Fruit fly (Drosophila melanogaster) S2 (cell line): ENCODE measurements around the gene Mettl14.

ENCODE experiments used
- CG8478 ChIP-seq: fragments of >200 bp; optimal IDR thresholded peaks from 2 replicates; lab custom pipeline; 2018
- CTCF ChIP-seq, 2 experiments: fragments of >200 bp; optimal IDR thresholded peaks; 2 replicates each; lab custom pipeline; 2018

DNA sequence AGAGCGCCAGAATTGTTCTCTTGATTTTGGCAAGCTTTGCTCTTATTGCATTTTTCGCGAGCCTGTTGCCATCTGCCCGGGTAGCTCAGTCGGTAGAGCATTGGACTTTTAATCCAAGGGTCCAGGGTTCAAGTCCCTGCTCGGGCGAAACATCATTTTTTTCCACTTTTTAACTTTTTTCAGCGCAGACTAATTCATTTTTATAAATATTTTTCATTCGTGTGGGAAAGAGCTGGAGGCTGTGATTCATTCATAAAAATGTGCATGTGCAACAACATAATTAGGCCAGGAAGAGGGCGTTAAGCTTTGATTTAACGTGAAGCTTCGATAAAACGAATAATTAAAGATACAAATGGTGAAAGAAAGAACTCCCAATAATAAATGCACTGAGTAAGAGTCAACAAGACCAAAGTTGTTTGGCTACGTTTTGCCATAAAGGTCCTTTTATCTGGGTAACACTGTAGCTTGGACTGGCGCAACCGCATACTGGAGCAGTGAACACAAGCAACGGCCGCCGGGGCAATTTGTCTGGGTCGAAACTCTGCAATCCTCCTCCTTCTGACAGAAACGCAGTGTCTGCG lies 17.5 kb upstream of the Mettl14 start:
- no peak for TF ChIP-seq CTCF (optimal IDR thresholded peaks at IDR 0.05; lab: Kevin White, UChicago)
- TF ChIP-seq CG8478 (lab: Kevin White, UChicago) = no peak
